Worm (Caenorhabditis elegans) whole organism, L4/young adult: Measurements from ENCODE around the gene EEED8.2.

Experiments used
- W03F9.2 ChIP-seq: fragments of 150-350 bp; optimal IDR thresholded peaks from 2 replicates; lab custom pipeline; 2014; ENCODE audit warnings: missing biosample characterization, missing genetic modification characterization
- him-1 ChIP-seq: sonication (generic microtip); optimal IDR thresholded peaks from 2 replicates; lab custom pipeline; 2016; ENCODE audit warnings: missing genotype, missing genetic modification reagents, missing genetic modification characterization, missing compliant biosample characterization

DNA sequence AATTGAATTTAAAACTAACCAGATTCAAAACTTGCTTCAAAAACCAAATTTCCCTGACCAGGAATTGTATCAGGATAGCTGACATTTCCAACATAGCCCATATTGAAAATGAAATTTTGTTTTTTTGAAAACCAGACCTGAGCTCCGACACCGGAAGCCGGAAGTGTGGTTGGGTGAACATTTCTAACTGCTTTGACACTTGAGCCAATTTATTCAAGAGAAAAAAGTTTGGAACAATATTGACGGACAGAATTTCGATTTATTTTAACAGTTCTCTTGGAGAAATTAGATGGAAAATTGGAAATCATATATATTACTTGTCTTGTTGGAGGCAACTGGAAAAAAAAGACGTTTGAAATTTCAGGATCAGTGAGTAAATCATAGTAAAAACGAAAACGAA lies 29.3 kb upstream of the EEED8.2 start, which contains the start of gene ccpp-6:
- TF ChIP-seq W03F9.2 = no peak
- TF ChIP-seq him-1 (tag; lab: Kevin White, UChicago) = no peak
